Worm (Caenorhabditis elegans): ENCODE data around the gene ZK938.1.
A peak's percentile ranks its signal among the peaks of the same experiment; 100 is the strongest.

The ZK938.1 gene

ce11 chrII:9829108-9829507, at the start of gene ZK938.1:
TSS of gene ZK938.1 (plus strand) at chrII:9829408.
- TF ChIP-seq ces-1 (GFP tag; optimal IDR thresholded peaks at IDR 0.05) (no peak), lsy-2 (tag; optimal IDR thresholded peaks at IDR 0.05) (no peak), sem-2 (GFP tag; optimal IDR thresholded peaks at IDR 0.05) (no peak), ceh-43 (GFP tag; optimal IDR thresholded peaks at IDR 0.05) (no peak), nhr-76 (tag; optimal IDR thresholded peaks at IDR 0.05) (no peak), blmp-1 (tag; optimal IDR thresholded peaks at IDR 0.05) (no peak), mab-5 (tag; optimal IDR thresholded peaks at IDR 0.05) (no peak), nhr-12 (tag; optimal IDR thresholded peaks at IDR 0.05) (no peak), snpc-4 (tag; optimal IDR thresholded peaks at IDR 0.05) (no peak), cnd-1 (tag; optimal IDR thresholded peaks at IDR 0.05) (no peak), nhr-2 (tag; optimal IDR thresholded peaks at IDR 0.05) (no peak), ztf-11 (tag; optimal IDR thresholded peaks at IDR 0.05) (no peak), elt-1 (tag; optimal IDR thresholded peaks at IDR 0.05; ENCODE audit: borderline replicate concordance, insufficient read depth) (no peak), bed-3 (GFP tag; optimal IDR thresholded peaks at IDR 0.05) (no peak), elt-3 (tag; optimal IDR thresholded peaks at IDR 0.05) (no peak), mep-1 (tag; optimal IDR thresholded peaks at IDR 0.05) (no peak), unc-62 (GFP tag; optimal IDR thresholded peaks at IDR 0.05) (no peak), pha-4 (tag; optimal IDR thresholded peaks at IDR 0.05) (no peak)

ce11 chrII:9781842-9782241, 47.4 kb upstream of the ZK938.1 start, which contains the start of gene cyp-13A1:
TSS of gene cyp-13A1 (minus strand) at chrII:9781997.
- TF ChIP-seq sem-2 (GFP tag; optimal IDR thresholded peaks at IDR 0.05) (no peak), ces-1 (GFP tag; optimal IDR thresholded peaks at IDR 0.05) (no peak), pha-4 (tag; optimal IDR thresholded peaks at IDR 0.05) (no peak), cnd-1 (tag; optimal IDR thresholded peaks at IDR 0.05) (no peak), snpc-4 (tag; optimal IDR thresholded peaks at IDR 0.05) (no peak), lsy-2 (tag; optimal IDR thresholded peaks at IDR 0.05) (no peak), nhr-237 (tag; optimal IDR thresholded peaks at IDR 0.05) (no peak), nhr-76 (tag; optimal IDR thresholded peaks at IDR 0.05) (no peak), mab-5 (tag; optimal IDR thresholded peaks at IDR 0.05) (no peak), zip-8 (tag; optimal IDR thresholded peaks at IDR 0.05) (no peak), flh-1 (GFP tag; optimal IDR thresholded peaks at IDR 0.05) (no peak), ceh-39 (tag; optimal IDR thresholded peaks at IDR 0.05) (no peak), elt-1 (tag; optimal IDR thresholded peaks at IDR 0.05; ENCODE audit: borderline replicate concordance, insufficient read depth) (no peak)

ce11 chrII:9782337-9782736, 46.9 kb upstream of the ZK938.1 start, which contains the start of gene T10B9.14:
TSS of gene T10B9.14 (minus strand) at chrII:9782437.
- no peak for TF ChIP-seq lin-13 (tag; optimal IDR thresholded peaks at IDR 0.05)
- TF ChIP-seq zip-8 (tag; optimal IDR thresholded peaks at IDR 0.05) = no peak
- no peak for TF ChIP-seq sptf-1 (tag; optimal IDR thresholded peaks at IDR 0.05)
- no peak for TF ChIP-seq flh-1 (GFP tag; optimal IDR thresholded peaks at IDR 0.05)
- no peak for TF ChIP-seq nhr-2 (tag; optimal IDR thresholded peaks at IDR 0.05)
- TF ChIP-seq nhr-28 (tag; optimal IDR thresholded peaks at IDR 0.05) = no peak
- no peak for TF ChIP-seq lsy-2 (tag; optimal IDR thresholded peaks at IDR 0.05)
- TF ChIP-seq ceh-43 (GFP tag; optimal IDR thresholded peaks at IDR 0.05) = no peak
- TF ChIP-seq unc-120 (tag; optimal IDR thresholded peaks at IDR 0.05; ENCODE audit: poor library complexity, severe bottlenecking) = no peak
- no peak for TF ChIP-seq ham-2 (GFP tag; optimal IDR thresholded peaks at IDR 0.05)
- no peak for TF ChIP-seq ceh-39 (tag; optimal IDR thresholded peaks at IDR 0.05)
- TF ChIP-seq drap-1 (GFP tag; optimal IDR thresholded peaks at IDR 0.05) = no peak
- no peak for TF ChIP-seq ztf-11 (tag; optimal IDR thresholded peaks at IDR 0.05)
- no peak for TF ChIP-seq tbx-8 (GFP tag; optimal IDR thresholded peaks at IDR 0.05)
- no peak for TF ChIP-seq bed-3 (GFP tag; optimal IDR thresholded peaks at IDR 0.05)
- no peak for TF ChIP-seq elt-1 (tag; optimal IDR thresholded peaks at IDR 0.05; ENCODE audit: borderline replicate concordance, insufficient read depth)
- TF ChIP-seq M03D4.4 (tag; optimal IDR thresholded peaks at IDR 0.05) = no peak
- no peak for TF ChIP-seq blmp-1 (tag; optimal IDR thresholded peaks at IDR 0.05)
- TF ChIP-seq unc-39 (tag; optimal IDR thresholded peaks at IDR 0.05) = no peak

- no peak for TF ChIP-seq nhr-76 (tag; optimal IDR thresholded peaks at IDR 0.05)
These were observed 43.0 kb upstream of the ZK938.1 start for ce11 chrII:9786215-9786614.

ce11 chrII:9787395-9788152, 41.6 kb upstream of the ZK938.1 start, which contains the start of gene cyp-13A2:
TSS of gene cyp-13A2 (minus strand) at chrII:9787629.
- TF ChIP-seq snpc-4 (tag; optimal IDR thresholded peaks at IDR 0.05) (no peak), cnd-1 (tag; optimal IDR thresholded peaks at IDR 0.05) (no peak), unc-120 (tag; optimal IDR thresholded peaks at IDR 0.05; ENCODE audit: poor library complexity, severe bottlenecking) (peak; percentile 52), unc-62 (GFP tag; optimal IDR thresholded peaks at IDR 0.05) (peak; percentile 23), ces-1 (GFP tag; optimal IDR thresholded peaks at IDR 0.05) (no peak), elt-1 (tag; optimal IDR thresholded peaks at IDR 0.05; ENCODE audit: borderline replicate concordance, insufficient read depth) (peak; percentile 44)
